Fruit fly (Drosophila melanogaster): ENCODE measurements around the gene Tctp.

dm6 chr3R:11198062-11198472 is 12.0 kb upstream of the Tctp start:
- TF ChIP-seq CTCF (optimal IDR thresholded peaks at IDR 0.05) (no peak), CG8478 (optimal IDR thresholded peaks at IDR 0.05) (no peak)
